Worm (Caenorhabditis elegans): ENCODE results near the gene mltn-12.

Gene mltn-12

DNA sequence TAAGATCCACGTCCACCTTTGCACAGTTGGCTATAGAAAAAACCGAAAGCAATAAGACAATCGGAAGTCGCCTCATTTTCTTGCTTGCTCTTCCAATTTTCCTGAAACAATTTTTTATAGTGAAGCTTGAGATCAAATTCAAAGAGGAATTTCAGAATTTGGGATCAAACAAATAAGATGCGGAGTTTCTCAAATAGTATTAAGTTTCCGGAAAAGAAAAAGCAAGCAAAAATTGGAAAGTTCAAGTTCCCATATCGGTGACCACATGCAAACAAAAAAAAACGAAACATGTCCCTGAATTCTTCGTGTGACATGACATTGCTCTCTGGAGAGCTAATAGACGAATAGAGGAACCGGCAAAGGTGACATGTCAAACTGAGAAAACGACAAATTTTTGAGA lies 12.4 kb downstream of the mltn-12 start, which contains the start of gene unc-129:
unc-129 (minus strand) TSS at position 101 of the 400 bp plus-strand sequence.
- no peak for TF ChIP-seq R02D3.7 (tag; optimal IDR thresholded peaks at IDR 0.05)
- TF ChIP-seq ceh-16 (tag; optimal IDR thresholded peaks at IDR 0.05), result no peak
- TF ChIP-seq mbf-1 (tag; optimal IDR thresholded peaks at IDR 0.05), result no peak
- no peak for TF ChIP-seq nhr-129 (tag; optimal IDR thresholded peaks at IDR 0.05)
- TF ChIP-seq ztf-1 (GFP tag; conservative IDR thresholded peaks at IDR 0.05), result no peak
- no peak for TF ChIP-seq nhr-6 (tag; optimal IDR thresholded peaks at IDR 0.05)
- no peak for TF ChIP-seq elt-1 (tag; optimal IDR thresholded peaks at IDR 0.05)
- no peak for TF ChIP-seq snpc-4 (tag; optimal IDR thresholded peaks at IDR 0.05)
- no peak for TF ChIP-seq nhr-25 (tag; optimal IDR thresholded peaks at IDR 0.05)
- no peak for TF ChIP-seq ztf-11 (tag; optimal IDR thresholded peaks at IDR 0.05)
- TF ChIP-seq aly-2 (tag; optimal IDR thresholded peaks at IDR 0.05), result no peak

DNA sequence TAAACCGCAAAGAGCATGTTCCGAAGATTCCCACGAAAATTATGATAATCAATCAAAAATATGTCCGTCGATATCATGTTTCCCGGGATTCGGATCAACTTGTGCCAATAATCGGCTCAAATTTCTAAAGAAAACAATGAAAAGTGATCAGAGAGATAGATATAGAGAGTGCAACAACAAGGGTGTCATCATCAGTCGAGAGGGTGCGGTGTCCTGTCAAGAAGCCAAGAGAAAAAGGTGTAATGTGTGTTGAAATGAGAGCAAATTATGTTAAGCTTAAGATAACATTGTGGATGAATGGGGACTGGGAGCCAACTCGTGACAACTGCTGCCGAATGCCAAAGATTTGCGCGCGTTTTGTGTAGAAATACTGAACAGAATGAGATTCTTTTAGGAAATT lies 15.1 kb downstream of the mltn-12 start:
- TF ChIP-seq ztf-11 (tag; optimal IDR thresholded peaks at IDR 0.05) (no peak), sma-9 (GFP tag; optimal IDR thresholded peaks at IDR 0.05) (peak; percentile 14), sma-9 (tag; optimal IDR thresholded peaks at IDR 0.05) (no peak), F13H6.1 (tag; optimal IDR thresholded peaks at IDR 0.05) (peak; percentile 8)

DNA sequence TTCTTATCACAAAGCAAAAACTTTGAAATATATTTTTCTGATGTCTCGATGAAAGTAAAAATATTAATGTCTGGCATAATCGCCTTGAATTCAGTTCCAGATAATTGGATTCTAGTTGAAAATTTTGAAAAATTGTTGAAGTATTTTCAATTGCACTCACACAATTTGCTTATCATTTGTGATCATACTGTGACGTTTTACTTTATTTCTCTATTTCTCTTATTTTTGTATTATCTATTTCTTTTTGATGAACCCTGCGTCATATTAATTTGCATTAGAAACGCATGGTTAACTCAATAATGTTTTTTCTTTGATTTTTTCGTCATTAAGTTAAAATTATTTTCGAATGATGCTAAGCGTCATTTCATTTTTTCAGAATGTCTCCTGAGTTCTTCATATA lies 17.4 kb downstream of the mltn-12 start, which contains the start of gene C53D6.11:
C53D6.11 (plus strand) TSS at position 328 of the 400 bp plus-strand sequence.
- TF ChIP-seq fos-1 (tag; optimal IDR thresholded peaks at IDR 0.05) (peak; percentile 71), ztf-4 (tag; optimal IDR thresholded peaks at IDR 0.05) (no peak), crh-2 (tag; optimal IDR thresholded peaks at IDR 0.05) (peak; percentile 59), ztf-1 (GFP tag; conservative IDR thresholded peaks at IDR 0.05) (no peak), F13H6.1 (tag; optimal IDR thresholded peaks at IDR 0.05) (no peak)

DNA sequence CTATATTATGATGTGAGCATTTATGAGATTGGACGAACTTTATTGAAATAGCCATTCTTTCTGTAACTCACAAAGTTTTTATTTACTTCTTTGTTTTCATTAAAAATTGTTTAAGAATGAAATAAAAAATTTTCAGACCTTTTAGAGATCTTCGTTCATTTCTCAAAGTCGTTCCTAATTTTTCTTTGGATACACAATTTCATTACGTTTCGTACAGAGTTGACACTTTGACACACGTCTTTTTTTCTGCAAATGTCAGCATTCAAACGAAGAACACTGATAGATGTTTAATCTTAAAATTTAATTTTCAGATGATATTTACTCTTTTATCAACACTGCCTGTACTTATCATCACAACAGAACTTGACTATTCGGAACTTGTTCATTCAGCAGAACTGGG lies 23.6 kb downstream of the mltn-12 start, which contains the start of gene acc-2:
acc-2 (plus strand) TSS at position 301 of the 400 bp plus-strand sequence.
- TF ChIP-seq zag-1 (tag; optimal IDR thresholded peaks at IDR 0.05) (no peak), elt-1 (tag; optimal IDR thresholded peaks at IDR 0.05) (no peak), lin-39 (tag; optimal IDR thresholded peaks at IDR 0.05) (no peak), ztf-11 (tag; optimal IDR thresholded peaks at IDR 0.05) (no peak), nhr-6 (tag; optimal IDR thresholded peaks at IDR 0.05) (no peak), ZK546.5 (tag; optimal IDR thresholded peaks at IDR 0.05) (no peak), unc-39 (tag; optimal IDR thresholded peaks at IDR 0.05) (no peak), sma-3 (GFP tag; optimal IDR thresholded peaks at IDR 0.05) (no peak), nhr-11 (tag; optimal IDR thresholded peaks at IDR 0.05) (no peak), nhr-25 (tag; optimal IDR thresholded peaks at IDR 0.05) (no peak), F13H6.1 (tag; optimal IDR thresholded peaks at IDR 0.05) (no peak), lin-13 (GFP tag; optimal IDR thresholded peaks at IDR 0.05) (no peak), dmd-4 (tag; optimal IDR thresholded peaks at IDR 0.05) (no peak), nhr-12 (tag; optimal IDR thresholded peaks at IDR 0.05) (no peak), egl-27 (tag; optimal IDR thresholded peaks at IDR 0.05) (no peak)

DNA sequence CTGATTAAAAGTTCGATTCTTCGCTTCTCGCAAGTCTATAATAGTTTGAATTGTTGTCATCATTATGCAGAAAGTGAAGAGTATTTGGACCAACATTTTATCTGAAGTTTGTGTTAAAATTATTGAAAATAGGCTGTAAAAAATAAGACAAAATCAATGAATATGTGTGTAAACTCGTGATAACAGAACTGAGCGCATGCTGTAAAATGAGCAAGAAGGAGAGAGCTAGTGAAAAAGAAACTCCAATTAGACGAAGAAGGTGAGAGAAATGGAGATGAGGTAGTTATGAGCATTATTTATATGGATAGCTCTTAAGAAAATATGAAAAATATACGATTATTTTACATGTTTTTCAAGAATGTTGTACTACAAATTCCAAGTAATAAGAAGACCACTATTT lies 28.0 kb downstream of the mltn-12 start, which contains the start of gene C53D6.4:
C53D6.4 (minus strand) TSS at position 101 of the 400 bp plus-strand sequence.
- TF ChIP-seq aly-2 (tag; optimal IDR thresholded peaks at IDR 0.05), result no peak
- no peak for TF ChIP-seq mdl-1 (tag; optimal IDR thresholded peaks at IDR 0.05)
- no peak for TF ChIP-seq ama-1 (optimal IDR thresholded peaks at IDR 0.05)

DNA sequence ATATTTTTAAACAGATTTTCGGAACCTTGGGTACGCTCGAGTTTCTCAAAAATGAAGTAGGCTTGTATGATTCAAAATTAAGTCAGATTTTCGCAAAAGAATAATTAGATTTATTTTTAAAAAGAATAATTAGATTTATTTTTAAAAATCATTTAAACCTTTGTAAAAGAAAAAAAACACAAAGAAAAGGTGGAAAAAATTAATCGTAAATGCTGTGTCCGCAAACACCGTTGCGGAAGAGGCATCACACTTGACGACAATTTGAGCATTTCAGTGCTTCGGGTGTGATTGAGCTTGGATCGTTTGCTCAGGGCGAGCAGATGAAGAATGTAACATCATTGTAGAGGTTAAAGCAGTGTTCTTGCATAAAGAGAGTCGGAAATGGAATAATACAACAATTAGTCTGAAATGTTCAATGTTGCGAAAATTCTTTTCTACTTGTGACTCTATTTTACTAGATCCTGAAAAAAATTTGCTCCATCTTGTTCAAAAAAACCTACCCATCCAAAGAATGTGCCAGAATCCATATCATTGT lies 28.4 kb downstream of the mltn-12 start:
- TF ChIP-seq aly-2 (tag; optimal IDR thresholded peaks at IDR 0.05), result no peak
- TF ChIP-seq C34F6.9 (tag; optimal IDR thresholded peaks at IDR 0.05), result peak; percentile 34

DNA sequence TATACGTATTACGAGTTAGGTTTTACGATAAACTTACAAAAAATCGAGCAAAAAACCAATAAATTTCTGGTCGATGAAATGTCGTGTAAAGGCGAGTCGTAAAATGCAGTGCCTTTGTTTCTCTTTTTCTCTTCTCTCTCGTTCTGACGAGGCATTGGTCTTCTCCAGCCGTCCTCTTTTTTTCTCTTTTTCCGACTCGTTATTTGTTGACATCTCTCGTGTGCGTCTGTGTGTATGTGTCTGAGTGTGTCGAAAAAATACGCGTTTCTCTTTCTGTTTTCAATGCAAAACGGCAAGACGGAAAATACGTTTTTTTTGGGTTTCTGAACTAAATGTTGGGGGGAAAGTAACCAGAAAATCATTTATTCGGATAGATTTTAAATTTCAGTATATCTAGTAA lies 39.7 kb downstream of the mltn-12 start, which contains the start of gene C53D6.6:
C53D6.6 (minus strand) TSS at position 118 of the 400 bp plus-strand sequence.
- TF ChIP-seq C34F6.9 (tag; optimal IDR thresholded peaks at IDR 0.05) (peak; percentile 43), fos-1 (tag; optimal IDR thresholded peaks at IDR 0.05) (peak; percentile 45), nhr-10 (tag; optimal IDR thresholded peaks at IDR 0.05) (no peak), nhr-129 (tag; optimal IDR thresholded peaks at IDR 0.05) (peak; percentile 66)

Measured in whole organism, L2 larva.